Fruit fly (Drosophila melanogaster) whole organism, embryonic: ENCODE measurements around the gene CG12081.

Source experiments
- CG10274 ChIP-seq: fragments of 200-800 bp; sonication (Bioruptor generic); optimal IDR thresholded peaks from 3 replicates; lab custom pipeline; 2017; ENCODE audit warnings: missing biosample characterization, mild to moderate bottlenecking, missing genetic modification characterization
- CG10321 ChIP-seq: fragments of 200-800 bp; sonication (Bioruptor generic); IDR thresholded peaks from 2 replicates; pipeline ENCODE4 v1.3.6; 2022; ENCODE audit warnings: missing biosample characterization, missing genetic modification characterization
- CG10565 ChIP-seq: fragments of 200-800 bp; sonication (Bioruptor generic); optimal IDR thresholded peaks from 3 replicates; lab custom pipeline; 2016; ENCODE audit warnings: missing biosample characterization, mild to moderate bottlenecking, missing genetic modification characterization
- CG11560 ChIP-seq: fragments of 200-800 bp; sonication (Bioruptor generic); IDR thresholded peaks from 3 replicates; pipeline ENCODE4 v1.3.6; 2022; ENCODE audit warnings: missing biosample characterization, missing genetic modification characterization
- CG12071 ChIP-seq: fragments of 200-800 bp; sonication (Bioruptor generic); optimal IDR thresholded peaks from 3 replicates; lab custom pipeline; 2018; ENCODE audit warnings: missing biosample characterization, mild to moderate bottlenecking, missing genetic modification characterization
- CG13624 ChIP-seq: fragments of 200-800 bp; sonication (Bioruptor generic); optimal IDR thresholded peaks from 2 replicates; lab custom pipeline; 2016; ENCODE audit warnings: missing biosample characterization, missing genetic modification characterization
- CG14050 ChIP-seq: fragments of 200-800 bp; sonication (Bioruptor generic); IDR thresholded peaks from 3 replicates; pipeline ENCODE4 v1.3.6; 2022; ENCODE audit warnings: missing biosample characterization, missing genetic modification characterization
- CG14710 ChIP-seq: fragments of 200-800 bp; sonication (Bioruptor generic); optimal IDR thresholded peaks from 3 replicates; lab custom pipeline; 2019; ENCODE audit warnings: missing biosample characterization, mild to moderate bottlenecking, missing genetic modification characterization, moderate library complexity
- CG15269 ChIP-seq: fragments of 200-800 bp; sonication (Bioruptor generic); optimal IDR thresholded peaks from 2 replicates; lab custom pipeline; 2018; ENCODE audit warnings: missing biosample characterization, mild to moderate bottlenecking, missing genetic modification characterization, moderate library complexity
- CG17359 ChIP-seq: fragments of 200-800 bp; sonication (Bioruptor generic); optimal IDR thresholded peaks from 3 replicates; lab custom pipeline; 2018; ENCODE audit warnings: missing biosample characterization, mild to moderate bottlenecking, missing genetic modification characterization, moderate library complexity
- CG18764 ChIP-seq: fragments of 200-800 bp; sonication (Bioruptor generic); optimal IDR thresholded peaks from 3 replicates; lab custom pipeline; 2016; ENCODE audit warnings: missing biosample characterization, missing genetic modification characterization
- CG3838 ChIP-seq: fragments of 200-800 bp; sonication (Bioruptor generic); optimal IDR thresholded peaks from 3 replicates; lab custom pipeline; 2016; ENCODE audit warnings: missing biosample characterization, missing genetic modification characterization
- CG6765 ChIP-seq: fragments of 200-800 bp; sonication (Bioruptor generic); optimal IDR thresholded peaks from 3 replicates; lab custom pipeline; 2017; ENCODE audit warnings: missing biosample characterization, mild to moderate bottlenecking, missing genetic modification characterization
- CG7271 ChIP-seq: fragments of 200-800 bp; sonication (Bioruptor generic); optimal IDR thresholded peaks from 2 replicates; lab custom pipeline; 2018; ENCODE audit warnings: missing biosample characterization, mild to moderate bottlenecking, missing genetic modification characterization, moderate library complexity
- CG7357 ChIP-seq: fragments of 200-800 bp; sonication (Bioruptor generic); IDR thresholded peaks from 3 replicates; pipeline ENCODE4 v1.3.6; 2022; ENCODE audit warnings: missing biosample characterization, missing genetic modification characterization
- CG7556 ChIP-seq: fragments of 200-800 bp; sonication (Bioruptor generic); optimal IDR thresholded peaks from 2 replicates; lab custom pipeline; 2017; ENCODE audit warnings: missing biosample characterization, mild to moderate bottlenecking, missing genetic modification characterization
- CG8478 ChIP-seq: fragments of >200 bp; optimal IDR thresholded peaks from 2 replicates; lab custom pipeline; 2018
- CG8924 ChIP-seq: fragments of 200-800 bp; optimal IDR thresholded peaks from 3 replicates; lab custom pipeline; 2019; ENCODE audit warnings: missing biosample characterization, mild to moderate bottlenecking, missing genetic modification characterization, moderate library complexity
- Camta ChIP-seq: fragments of 200-800 bp; sonication (Bioruptor generic); optimal IDR thresholded peaks from 2 replicates; lab custom pipeline; 2016; ENCODE audit warnings: missing biosample characterization, missing genetic modification characterization
- E2f1 ChIP-seq: fragments of 200-800 bp; sonication (Bioruptor generic); IDR thresholded peaks from 2 replicates; pipeline ENCODE4 v1.3.6; 2022; ENCODE audit warnings: missing biosample characterization, missing genetic modification characterization
- Eip74EF ChIP-seq, 2 experiments: fragments of 200-800 bp in 1 of 2; fragments of >200 bp in 1 of 2; sonication (Bioruptor generic) in 1 of 2; optimal IDR thresholded peaks; 2 replicates each; lab custom pipeline; 2017 to 2019; ENCODE audit warnings: missing biosample characterization in 2 of 2, missing genetic modification characterization in 2 of 2, mild to moderate bottlenecking in 1 of 2, moderate library complexity in 1 of 2
- HLH3B ChIP-seq: fragments of 200-800 bp; sonication (Bioruptor generic); IDR thresholded peaks from 2 replicates; pipeline ENCODE4 v1.3.6; 2022; ENCODE audit warnings: missing biosample characterization, missing genetic modification characterization
- Hr39 ChIP-seq: fragments of >200 bp; optimal IDR thresholded peaks from 2 replicates; lab custom pipeline; 2017
- MBD-R2 ChIP-seq: fragments of 200-800 bp; sonication (Bioruptor generic); IDR thresholded peaks from 2 replicates; pipeline ENCODE4 v1.3.6; 2022; ENCODE audit warnings: missing biosample characterization, missing genetic modification characterization
- Neu2 ChIP-seq: fragments of 200-800 bp; sonication (Bioruptor generic); optimal IDR thresholded peaks from 3 replicates; lab custom pipeline; 2016; ENCODE audit warnings: missing biosample characterization, missing genetic modification characterization, borderline replicate concordance
- Ravus ChIP-seq: fragments of 200-800 bp; sonication (Bioruptor generic); IDR thresholded peaks from 2 replicates; pipeline ENCODE4 v1.3.6; 2022; ENCODE audit warnings: missing biosample characterization, missing genetic modification characterization
- Sox102F ChIP-seq: fragments of 200-800 bp; sonication (Bioruptor generic); optimal IDR thresholded peaks from 2 replicates; lab custom pipeline; 2018; ENCODE audit warnings: missing biosample characterization, mild to moderate bottlenecking, missing genetic modification characterization, moderate library complexity
- Sry-β ChIP-seq: fragments of 200-800 bp; sonication (Bioruptor generic); optimal IDR thresholded peaks from 2 replicates; lab custom pipeline; 2018; ENCODE audit warnings: missing biosample characterization, mild to moderate bottlenecking, missing genetic modification characterization, moderate library complexity
- abd-A ChIP-seq: fragments of 200-800 bp; sonication (Bioruptor generic); optimal IDR thresholded peaks from 3 replicates; lab custom pipeline; 2019; ENCODE audit warnings: missing biosample characterization, mild to moderate bottlenecking, missing genetic modification characterization, moderate library complexity
- bab2 ChIP-seq: fragments of 200-800 bp; sonication (Bioruptor generic); optimal IDR thresholded peaks from 2 replicates; lab custom pipeline; 2016; ENCODE audit warnings: missing biosample characterization, missing genetic modification characterization
- bcd ChIP-seq: fragments of 200-800 bp; sonication (Bioruptor generic); optimal IDR thresholded peaks from 2 replicates; lab custom pipeline; 2017; ENCODE audit warnings: missing biosample characterization, mild to moderate bottlenecking, missing genetic modification characterization
- bigmax ChIP-seq: fragments of 200-800 bp; sonication (Bioruptor generic); optimal IDR thresholded peaks from 2 replicates; lab custom pipeline; 2018; ENCODE audit warnings: missing biosample characterization, mild to moderate bottlenecking, missing genetic modification characterization
- bowl ChIP-seq: fragments of 200-800 bp; sonication (Bioruptor generic); IDR thresholded peaks from 2 replicates; pipeline ENCODE4 v1.3.6; 2022; ENCODE audit warnings: missing biosample characterization, missing genetic modification characterization
- cas ChIP-seq: fragments of 200-800 bp; sonication (Bioruptor generic); IDR thresholded peaks from 2 replicates; pipeline ENCODE4 v1.3.6; 2022; ENCODE audit warnings: missing biosample characterization, missing genetic modification characterization
- chn ChIP-seq: fragments of 200-800 bp; sonication (Bioruptor generic); optimal IDR thresholded peaks from 2 replicates; lab custom pipeline; 2016; ENCODE audit warnings: missing biosample characterization, missing genetic modification characterization
- ci ChIP-seq: fragments of 200-800 bp; sonication (Bioruptor generic); IDR thresholded peaks from 3 replicates; pipeline ENCODE4 v1.3.6; 2022; ENCODE audit warnings: missing biosample characterization, missing genetic modification characterization
- crc ChIP-seq: fragments of 200-800 bp; sonication (Bioruptor generic); optimal IDR thresholded peaks from 2 replicates; lab custom pipeline; 2016; ENCODE audit warnings: missing biosample characterization, missing genetic modification characterization
- da ChIP-seq: fragments of 200-800 bp; sonication (Bioruptor generic); optimal IDR thresholded peaks from 2 replicates; lab custom pipeline; 2016; ENCODE audit warnings: missing biosample characterization, missing genetic modification characterization
- eve ChIP-seq, 2 experiments: fragments of >200 bp; optimal IDR thresholded peaks; 2 replicates each; lab custom pipeline; 2017; ENCODE audit warnings: missing biosample characterization in 2 of 2, missing genetic modification characterization in 2 of 2
- eyg ChIP-seq: fragments of 200-800 bp; sonication (Bioruptor generic); optimal IDR thresholded peaks from 3 replicates; lab custom pipeline; 2016; ENCODE audit warnings: missing biosample characterization, missing genetic modification characterization
- gcm2 ChIP-seq: fragments of 200-800 bp; sonication (Bioruptor generic); optimal IDR thresholded peaks from 2 replicates; lab custom pipeline; 2016; ENCODE audit warnings: missing biosample characterization, missing genetic modification characterization
- insv ChIP-seq, 2 experiments: fragments of 200-800 bp; sonication (Bioruptor generic); optimal IDR thresholded peaks; 3 replicates each; lab custom pipeline; 2016 to 2018; ENCODE audit warnings: missing biosample characterization in 2 of 2, missing genetic modification characterization in 2 of 2
- kay ChIP-seq: fragments of 200-800 bp; sonication (Bioruptor generic); optimal IDR thresholded peaks from 2 replicates; lab custom pipeline; 2016; ENCODE audit warnings: missing biosample characterization, missing genetic modification characterization
- ken ChIP-seq: fragments of 200-800 bp; sonication (Bioruptor generic); IDR thresholded peaks from 3 replicates; pipeline ENCODE4 v1.3.6; 2022; ENCODE audit warnings: missing biosample characterization, missing genetic modification characterization
- lab ChIP-seq: fragments of 200-800 bp; sonication (Bioruptor generic); optimal IDR thresholded peaks from 3 replicates; lab custom pipeline; 2017; ENCODE audit warnings: missing biosample characterization, missing genetic modification characterization, mild to moderate bottlenecking, moderate library complexity, missing genetic modification reagents
- org-1 ChIP-seq: fragments of 200-800 bp; sonication (Bioruptor generic); optimal IDR thresholded peaks from 2 replicates; lab custom pipeline; 2017; ENCODE audit warnings: missing biosample characterization, missing genetic modification characterization
- prd ChIP-seq, 3 experiments: fragments of >200 bp in 2 of 3; fragments of 200-800 bp in 1 of 3; sonication (Bioruptor generic) in 1 of 3; optimal IDR thresholded peaks in 2 of 3; IDR thresholded peaks in 1 of 3; 2 replicates in 2 of 3; 3 replicates in 1 of 3; pipeline versions ENCODE4 v1.3.6 to Lab custom; 2017 to 2022; ENCODE audit warnings: missing biosample characterization in 1 of 3, missing genetic modification characterization in 1 of 3
- so ChIP-seq: fragments of 200-800 bp; sonication (Bioruptor generic); IDR thresholded peaks from 3 replicates; pipeline ENCODE4 v1.3.6; 2022; ENCODE audit warnings: missing biosample characterization, missing genetic modification characterization
- wor ChIP-seq: fragments of 200-800 bp; sonication (Bioruptor generic); IDR thresholded peaks from 2 replicates; pipeline ENCODE4 v1.3.6; 2022; ENCODE audit warnings: missing biosample characterization, missing genetic modification characterization

Gene CG12081

DNA sequence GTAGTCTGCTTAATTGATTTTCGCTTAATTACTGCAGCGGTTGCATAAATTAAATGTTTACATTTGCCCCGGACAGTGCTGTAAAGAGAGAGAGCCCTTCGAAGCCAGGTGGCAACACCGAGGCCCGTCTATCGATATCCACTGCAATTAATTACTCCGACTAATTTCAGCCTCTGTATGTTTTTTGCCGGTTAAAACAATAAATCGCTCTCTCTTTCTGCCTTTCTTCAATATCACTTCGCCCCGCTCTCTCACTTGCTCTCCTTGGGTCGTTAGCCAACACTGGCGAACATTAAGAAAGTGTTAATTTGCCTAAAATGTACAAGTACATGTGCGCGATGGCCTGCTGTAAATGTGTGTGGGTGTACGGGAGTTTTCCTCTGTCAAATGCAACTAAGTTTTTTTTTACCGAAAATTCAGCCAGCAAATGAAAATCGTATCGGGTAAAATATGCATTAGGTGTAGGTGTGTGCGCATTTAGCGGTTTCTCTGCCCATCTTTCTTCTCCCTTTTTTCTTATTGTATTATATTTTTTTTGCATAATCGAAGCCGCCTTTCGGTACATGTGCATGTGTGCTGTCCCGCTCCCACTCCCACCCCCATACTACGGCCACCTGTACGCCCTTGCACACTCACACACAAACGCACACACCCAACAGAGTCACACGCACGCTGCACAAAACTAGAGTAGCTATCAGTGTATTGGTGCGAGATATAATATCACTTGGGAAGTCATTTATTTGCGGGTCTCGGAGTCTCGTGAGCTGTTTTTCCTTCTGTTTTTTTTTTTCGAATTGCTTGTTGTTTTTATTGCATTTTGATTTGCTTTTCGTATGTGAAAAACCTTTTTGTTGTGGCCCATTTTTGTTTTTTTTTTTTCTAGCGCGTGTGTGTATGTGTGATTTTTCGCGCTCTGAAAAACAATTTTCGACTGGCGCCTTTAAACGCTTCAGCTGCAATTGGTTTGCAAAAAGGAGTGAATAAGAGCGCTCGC, 26.9 kb upstream of the CG12081 start (continued):
- TF ChIP-seq CG11560 (tag; lab: Robert Waterston, UW) = no peak
- TF ChIP-seq CG15269 (tag; lab: Kevin White, UChicago) = no peak
- TF ChIP-seq bab2 (GFP tag; lab: Kevin White, UChicago) = no peak
- no peak for TF ChIP-seq Sry-β (GFP tag; lab: Kevin White, UChicago)
- TF ChIP-seq prd (optimal IDR thresholded peaks at IDR 0.05; lab: Kevin White, UChicago) = no peak
- TF ChIP-seq prd (GFP tag; IDR thresholded peaks at IDR 0.05; lab: Robert Waterston, UW) = peak; percentile 37; the same call in 1 of the 3 replicates
- peak; percentile 12 for TF ChIP-seq CG13624 (GFP tag; lab: Kevin White, UChicago)
- TF ChIP-seq abd-A (tag; lab: Kevin White, UChicago) = peak; percentile 93
- no peak for TF ChIP-seq CG7271 (tag; lab: Kevin White, UChicago)
- TF ChIP-seq CG8924 = peak; percentile 8
- TF ChIP-seq CG7357 (GFP tag; lab: Robert Waterston, UW) = no peak
- TF ChIP-seq cas = no peak
- peak; percentile 15 for TF ChIP-seq Camta (GFP tag; lab: Kevin White, UChicago)
- no peak for TF ChIP-seq eyg (GFP tag; lab: Kevin White, UChicago)
- no peak for TF ChIP-seq CG14050 (GFP tag; lab: Robert Waterston, UW)
- TF ChIP-seq CG10565 = no peak
- TF ChIP-seq chn (GFP tag; lab: Kevin White, UChicago) = peak; percentile 17
- TF ChIP-seq MBD-R2 (GFP tag; lab: Robert Waterston, UW) = no peak; the same call in 1 of the 2 replicates
- TF ChIP-seq CG3838 (GFP tag; lab: Kevin White, UChicago) = no peak
- TF ChIP-seq Sox102F (GFP tag; lab: Kevin White, UChicago) = no peak
- TF ChIP-seq HLH3B (GFP tag; lab: Robert Waterston, UW) = no peak
- TF ChIP-seq Ravus (GFP tag; lab: Robert Waterston, UW) = no peak
- TF ChIP-seq CG10274 = no peak
- TF ChIP-seq da (GFP tag; lab: Kevin White, UChicago) = no peak
- TF ChIP-seq CG12071 (GFP tag; lab: Kevin White, UChicago) = peak; percentile 34
- TF ChIP-seq CG10321 (GFP tag; lab: Robert Waterston, UW) = no peak
- peak; percentile 11 for TF ChIP-seq CG18764 (GFP tag; lab: Kevin White, UChicago)
- no peak for TF ChIP-seq org-1 (GFP tag; lab: Kevin White, UChicago)
- TF ChIP-seq kay (GFP tag; lab: Kevin White, UChicago) = no peak
- TF ChIP-seq bcd (GFP tag; lab: Kevin White, UChicago) = no peak
- no peak for TF ChIP-seq Hr39
- TF ChIP-seq Eip74EF (GFP tag; optimal IDR thresholded peaks at IDR 0.05; lab: Kevin White, UChicago) = no peak
- peak; percentile 51 for TF ChIP-seq bigmax (GFP tag; lab: Kevin White, UChicago)
- TF ChIP-seq insv (GFP tag; optimal IDR thresholded peaks at IDR 0.05; lab: Kevin White, UChicago) = peak in 1 of 2 experiments; percentile 26
- no peak for TF ChIP-seq CG6765 (GFP tag; lab: Kevin White, UChicago)
- TF ChIP-seq ci (GFP tag; lab: Robert Waterston, UW) = peak; percentile 72
- TF ChIP-seq eve (GFP tag; optimal IDR thresholded peaks at IDR 0.05; lab: Kevin White, UChicago) = no peak
- peak; percentile 44 for TF ChIP-seq CG8478 (lab: Kevin White, UChicago)
- no peak for TF ChIP-seq wor (GFP tag; lab: Robert Waterston, UW)
- TF ChIP-seq CG17359 (tag; lab: Kevin White, UChicago) = no peak
- no peak for TF ChIP-seq ken (GFP tag; lab: Robert Waterston, UW)
- TF ChIP-seq gcm2 (GFP tag; lab: Kevin White, UChicago) = no peak
- TF ChIP-seq crc = no peak
- no peak for TF ChIP-seq CG7556 (GFP tag; lab: Kevin White, UChicago)
- no peak; the same call in 2 of the 3 replicates for TF ChIP-seq so (GFP tag; lab: Robert Waterston, UW)
- peak; percentile 65 for TF ChIP-seq lab (GFP tag; lab: Kevin White, UChicago)
- TF ChIP-seq E2f1 (GFP tag; lab: Robert Waterston, UW) = no peak; the same call in 1 of the 2 replicates
- no peak for TF ChIP-seq Neu2
- no peak for TF ChIP-seq bowl (GFP tag; lab: Robert Waterston, UW)
- peak; percentile 26 for TF ChIP-seq CG14710 (tag; lab: Kevin White, UChicago)
